Worm (Caenorhabditis elegans) whole organism, L4 larva: ENCODE measurements around the gene cest-4.

Experiments used
- ama-1 ChIP-seq: fragments of 150-350 bp; optimal IDR thresholded peaks from 2 replicates; lab custom pipeline; 2014; ENCODE audit warnings: inconsistent platforms, mixed read lengths
- daf-12 ChIP-seq: fragments of 150-350 bp; optimal IDR thresholded peaks from 2 replicates; lab custom pipeline; 2014; ENCODE audit warnings: missing biosample characterization, missing genetic modification reagents, missing genetic modification characterization
- duxl-1 ChIP-seq: sonication (generic microtip); optimal IDR thresholded peaks from 2 replicates; lab custom pipeline; 2016; ENCODE audit warnings: mild to moderate bottlenecking, missing genetic modification characterization, moderate library complexity, missing compliant biosample characterization; ENCODE audit not compliant: poor library complexity
- egl-27 ChIP-seq: sonication (generic microtip); optimal IDR thresholded peaks from 3 replicates; lab custom pipeline; 2017; ENCODE audit warnings: missing biosample characterization, missing genetic modification reagents, missing genetic modification characterization
- nhr-237 ChIP-seq: sonication (generic microtip); optimal IDR thresholded peaks from 2 replicates; lab custom pipeline; 2017; ENCODE audit warnings: missing biosample characterization, missing genetic modification characterization
- nhr-42 ChIP-seq: fragments of 200-800 bp; sonication (Bioruptor generic); IDR thresholded peaks from 2 replicates; pipeline ENCODE4 v1.3.6; 2022; ENCODE audit warnings: missing genetic modification characterization, missing compliant biosample characterization
- pqm-1 ChIP-seq: sonication (generic microtip); optimal IDR thresholded peaks from 2 replicates; lab custom pipeline; 2017; ENCODE audit warnings: missing biosample characterization, missing genetic modification characterization
- set-16 ChIP-seq: fragments of 200-800 bp; sonication (Bioruptor generic); IDR thresholded peaks from 2 replicates; pipeline ENCODE4 v1.3.6; 2022; ENCODE audit warnings: missing genetic modification reagents, missing genetic modification characterization, missing compliant biosample characterization

DNA sequence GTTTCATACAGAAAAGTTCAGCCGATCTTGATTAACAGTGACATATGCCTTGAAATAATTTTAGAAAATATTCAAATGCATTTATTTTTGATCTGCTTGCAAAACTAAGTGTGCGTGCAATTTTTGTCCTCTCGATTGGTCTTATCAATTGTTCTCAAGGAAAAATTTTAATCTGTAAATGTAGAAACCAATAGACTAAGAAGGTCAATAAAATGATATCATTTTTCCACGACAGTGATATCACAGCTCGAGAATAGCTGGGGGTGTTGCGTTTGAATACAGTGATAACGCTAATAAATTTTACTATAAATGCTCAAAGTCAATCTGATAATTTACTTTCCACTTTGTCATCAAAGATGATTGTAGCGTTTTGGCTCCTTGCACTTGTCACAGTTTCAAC lies 16.2 kb upstream of the cest-4 start, which contains the start of gene C17H12.8:
- no peak for TF ChIP-seq daf-12 (tag; lab: Kevin White, UChicago)
- no peak for TF ChIP-seq nhr-237 (tag; lab: Kevin White, UChicago)
- no peak for TF ChIP-seq ama-1 (lab: Kevin White, UChicago)
- TF ChIP-seq pqm-1 (tag; lab: Kevin White, UChicago), result peak; percentile 55
- no peak for TF ChIP-seq nhr-42
- TF ChIP-seq duxl-1 (tag; lab: Kevin White, UChicago), result no peak
- no peak for TF ChIP-seq egl-27 (tag; lab: Kevin White, UChicago)
- TF ChIP-seq set-16 (GFP tag; lab: Robert Waterston, UW), result no peak
